Fruit fly (Drosophila melanogaster) whole organism, embryonic: ENCODE results near the gene CG34307.

Experiments used
- Ada2b ChIP-seq: fragments of 200-800 bp; sonication (Bioruptor generic); IDR thresholded peaks from 2 replicates; pipeline ENCODE4 v1.3.6; 2022; ENCODE audit warnings: missing biosample characterization, missing genetic modification characterization
- CG12155 ChIP-seq: fragments of 200-800 bp; sonication (Bioruptor generic); optimal IDR thresholded peaks from 3 replicates; lab custom pipeline; 2016; ENCODE audit warnings: missing biosample characterization, missing genetic modification characterization
- CG12942 ChIP-seq: fragments of 200-800 bp; sonication (Bioruptor generic); optimal IDR thresholded peaks from 3 replicates; lab custom pipeline; 2016; ENCODE audit warnings: missing biosample characterization, missing genetic modification characterization
- CG13123 ChIP-seq: fragments of 200-800 bp; sonication (Bioruptor generic); optimal IDR thresholded peaks from 2 replicates; lab custom pipeline; 2016; ENCODE audit warnings: missing biosample characterization, missing genetic modification characterization
- CG16813 ChIP-seq: fragments of 200-800 bp; sonication (Bioruptor generic); IDR thresholded peaks from 3 replicates; pipeline ENCODE4 v1.3.6; 2022; ENCODE audit warnings: missing biosample characterization, missing genetic modification characterization; ENCODE audit not compliant: partially characterized antibody
- CG17359 ChIP-seq: fragments of 200-800 bp; sonication (Bioruptor generic); optimal IDR thresholded peaks from 3 replicates; lab custom pipeline; 2018; ENCODE audit warnings: missing biosample characterization, mild to moderate bottlenecking, missing genetic modification characterization, moderate library complexity
- CG17829 ChIP-seq: fragments of 200-800 bp; optimal IDR thresholded peaks from 2 replicates; lab custom pipeline; 2019; ENCODE audit warnings: missing biosample characterization, mild to moderate bottlenecking, missing genetic modification characterization, moderate library complexity
- CG30020 ChIP-seq: fragments of 200-800 bp; optimal IDR thresholded peaks from 2 replicates; lab custom pipeline; 2019; ENCODE audit warnings: missing biosample characterization, mild to moderate bottlenecking, missing genetic modification characterization, moderate library complexity
- CG3995 ChIP-seq: fragments of 200-800 bp; sonication (Bioruptor generic); optimal IDR thresholded peaks from 3 replicates; lab custom pipeline; 2016; ENCODE audit warnings: missing biosample characterization, missing genetic modification characterization
- CG43689 ChIP-seq: fragments of 200-800 bp; sonication (Bioruptor generic); IDR thresholded peaks from 2 replicates; pipeline ENCODE4 v1.3.6; 2022; ENCODE audit warnings: missing biosample characterization, missing genetic modification characterization
- CG4854 ChIP-seq: fragments of 200-800 bp; sonication (Bioruptor generic); optimal IDR thresholded peaks from 2 replicates; lab custom pipeline; 2016; ENCODE audit warnings: missing biosample characterization, missing genetic modification characterization, inconsistent platforms
- CG5180 ChIP-seq: fragments of 200-800 bp; sonication (Bioruptor generic); optimal IDR thresholded peaks from 3 replicates; lab custom pipeline; 2017; ENCODE audit warnings: missing biosample characterization, missing genetic modification characterization, mild to moderate bottlenecking, moderate library complexity, missing genetic modification reagents
- CG5953 ChIP-seq: fragments of 200-800 bp; sonication (Bioruptor generic); IDR thresholded peaks from 2 replicates; pipeline ENCODE4 v1.3.6; 2022; ENCODE audit warnings: missing biosample characterization, missing genetic modification characterization
- CG6689 ChIP-seq: fragments of 200-800 bp; sonication (Bioruptor generic); IDR thresholded peaks from 2 replicates; pipeline ENCODE4 v1.3.6; 2022; ENCODE audit warnings: missing biosample characterization, missing genetic modification characterization
- CG8478 ChIP-seq: fragments of >200 bp; optimal IDR thresholded peaks from 2 replicates; lab custom pipeline; 2018
- Chrac-16 ChIP-seq: fragments of 200-800 bp; sonication (Bioruptor generic); optimal IDR thresholded peaks from 3 replicates; lab custom pipeline; 2016; ENCODE audit warnings: missing biosample characterization, missing genetic modification characterization
- CoRest ChIP-seq: fragments of 200-800 bp; sonication (Bioruptor generic); optimal IDR thresholded peaks from 3 replicates; lab custom pipeline; 2018; ENCODE audit warnings: missing biosample characterization, mild to moderate bottlenecking, missing genetic modification characterization, moderate library complexity
- Dip3 ChIP-seq: fragments of 200-800 bp; sonication (Bioruptor generic); optimal IDR thresholded peaks from 3 replicates; lab custom pipeline; 2016; ENCODE audit warnings: missing biosample characterization, missing genetic modification characterization
- Dll ChIP-seq: fragments of 200-800 bp; sonication (Bioruptor generic); IDR thresholded peaks from 4 replicates; pipeline ENCODE4 v1.3.6; 2022; ENCODE audit warnings: missing biosample characterization, missing genetic modification characterization; ENCODE audit not compliant: partially characterized antibody
- HLH3B ChIP-seq: fragments of 200-800 bp; sonication (Bioruptor generic); IDR thresholded peaks from 2 replicates; pipeline ENCODE4 v1.3.6; 2022; ENCODE audit warnings: missing biosample characterization, missing genetic modification characterization
- Hmr ChIP-seq: fragments of 200-800 bp; sonication (Bioruptor generic); optimal IDR thresholded peaks from 3 replicates; lab custom pipeline; 2017; ENCODE audit warnings: mild to moderate bottlenecking, missing biosample characterization, missing genetic modification reagents, missing genetic modification characterization
- Lhr ChIP-seq: fragments of 200-800 bp; sonication (Bioruptor generic); optimal IDR thresholded peaks from 3 replicates; lab custom pipeline; 2017; ENCODE audit warnings: mild to moderate bottlenecking, missing biosample characterization, missing genetic modification reagents, missing genetic modification characterization
- Mes4 ChIP-seq: fragments of 200-800 bp; sonication (Bioruptor generic); optimal IDR thresholded peaks from 2 replicates; lab custom pipeline; 2016; ENCODE audit warnings: missing biosample characterization, missing genetic modification characterization
- Poxn ChIP-seq: fragments of 200-800 bp; sonication (Bioruptor generic); IDR thresholded peaks from 2 replicates; pipeline ENCODE4 v1.3.6; 2022; ENCODE audit warnings: missing biosample characterization, missing genetic modification characterization
- ap ChIP-seq: fragments of 200-800 bp; sonication (Bioruptor generic); IDR thresholded peaks from 2 replicates; pipeline ENCODE4 v1.3.6; 2022; ENCODE audit warnings: missing biosample characterization, missing genetic modification characterization
- cato ChIP-seq: fragments of 200-800 bp; sonication (Bioruptor generic); optimal IDR thresholded peaks from 2 replicates; lab custom pipeline; 2016; ENCODE audit warnings: missing biosample characterization, missing genetic modification characterization, borderline replicate concordance
- chn ChIP-seq: fragments of 200-800 bp; sonication (Bioruptor generic); optimal IDR thresholded peaks from 2 replicates; lab custom pipeline; 2016; ENCODE audit warnings: missing biosample characterization, missing genetic modification characterization
- dan ChIP-seq: fragments of 200-800 bp; sonication (Bioruptor generic); IDR thresholded peaks from 2 replicates; pipeline ENCODE4 v1.3.6; 2022; ENCODE audit warnings: missing biosample characterization, missing genetic modification characterization
- ems ChIP-seq: fragments of 200-800 bp; sonication (Bioruptor generic); optimal IDR thresholded peaks from 3 replicates; lab custom pipeline; 2016; ENCODE audit warnings: missing biosample characterization, missing genetic modification characterization
- eyg ChIP-seq: fragments of 200-800 bp; sonication (Bioruptor generic); optimal IDR thresholded peaks from 3 replicates; lab custom pipeline; 2016; ENCODE audit warnings: missing biosample characterization, missing genetic modification characterization
- ftz-f1 ChIP-seq: fragments of 200-800 bp; sonication (Bioruptor generic); optimal IDR thresholded peaks from 2 replicates; lab custom pipeline; 2016; ENCODE audit warnings: missing biosample characterization, missing genetic modification characterization
- fu2 ChIP-seq: fragments of 200-800 bp; sonication (Bioruptor generic); optimal IDR thresholded peaks from 2 replicates; lab custom pipeline; 2016; ENCODE audit warnings: missing biosample characterization, missing genetic modification characterization
- gce ChIP-seq: fragments of 200-800 bp; sonication (Bioruptor generic); IDR thresholded peaks from 3 replicates; pipeline ENCODE4 v1.3.6; 2022; ENCODE audit warnings: missing biosample characterization, missing genetic modification characterization
- gfzf ChIP-seq: fragments of 200-800 bp; sonication (Bioruptor generic); optimal IDR thresholded peaks from 2 replicates; lab custom pipeline; 2016; ENCODE audit warnings: missing biosample characterization, mild to moderate bottlenecking, missing genetic modification characterization, moderate library complexity
- grau ChIP-seq: fragments of 200-800 bp; optimal IDR thresholded peaks from 3 replicates; lab custom pipeline; 2019; ENCODE audit warnings: missing biosample characterization, mild to moderate bottlenecking, missing genetic modification characterization, moderate library complexity
- gro ChIP-seq: fragments of 200-800 bp; sonication (Bioruptor generic); optimal IDR thresholded peaks from 2 replicates; lab custom pipeline; 2016; ENCODE audit warnings: missing biosample characterization, missing genetic modification characterization
- nau ChIP-seq: fragments of 200-800 bp; sonication (Bioruptor generic); optimal IDR thresholded peaks from 3 replicates; lab custom pipeline; 2017; ENCODE audit warnings: missing biosample characterization, mild to moderate bottlenecking, missing genetic modification characterization, missing genetic modification reagents
- pfk ChIP-seq: fragments of 200-800 bp; sonication (Bioruptor generic); optimal IDR thresholded peaks from 2 replicates; lab custom pipeline; 2018; ENCODE audit warnings: missing biosample characterization, mild to moderate bottlenecking, missing genetic modification characterization, moderate library complexity
- scrt ChIP-seq: fragments of 200-800 bp; sonication (Bioruptor generic); optimal IDR thresholded peaks from 2 replicates; lab custom pipeline; 2018; ENCODE audit warnings: missing biosample characterization, mild to moderate bottlenecking, missing genetic modification characterization, moderate library complexity
- sima ChIP-seq: fragments of 200-800 bp; sonication (Bioruptor generic); optimal IDR thresholded peaks from 2 replicates; lab custom pipeline; 2016; ENCODE audit warnings: missing biosample characterization, missing genetic modification characterization
- sob ChIP-seq: fragments of 200-800 bp; sonication (Bioruptor generic); IDR thresholded peaks from 2 replicates; pipeline ENCODE4 v1.3.6; 2022; ENCODE audit warnings: missing biosample characterization, missing genetic modification characterization
- tup ChIP-seq: fragments of 200-800 bp; sonication (Bioruptor generic); optimal IDR thresholded peaks from 2 replicates; lab custom pipeline; 2016; ENCODE audit warnings: missing biosample characterization, mild to moderate bottlenecking, missing genetic modification characterization, moderate library complexity
- vnd ChIP-seq: fragments of 200-800 bp; sonication (Bioruptor generic); IDR thresholded peaks from 3 replicates; pipeline ENCODE4 v1.3.6; 2022; ENCODE audit warnings: missing biosample characterization, missing genetic modification characterization; ENCODE audit not compliant: partially characterized antibody
- wor ChIP-seq: fragments of 200-800 bp; sonication (Bioruptor generic); IDR thresholded peaks from 2 replicates; pipeline ENCODE4 v1.3.6; 2022; ENCODE audit warnings: missing biosample characterization, missing genetic modification characterization

Gene CG34307

DNA sequence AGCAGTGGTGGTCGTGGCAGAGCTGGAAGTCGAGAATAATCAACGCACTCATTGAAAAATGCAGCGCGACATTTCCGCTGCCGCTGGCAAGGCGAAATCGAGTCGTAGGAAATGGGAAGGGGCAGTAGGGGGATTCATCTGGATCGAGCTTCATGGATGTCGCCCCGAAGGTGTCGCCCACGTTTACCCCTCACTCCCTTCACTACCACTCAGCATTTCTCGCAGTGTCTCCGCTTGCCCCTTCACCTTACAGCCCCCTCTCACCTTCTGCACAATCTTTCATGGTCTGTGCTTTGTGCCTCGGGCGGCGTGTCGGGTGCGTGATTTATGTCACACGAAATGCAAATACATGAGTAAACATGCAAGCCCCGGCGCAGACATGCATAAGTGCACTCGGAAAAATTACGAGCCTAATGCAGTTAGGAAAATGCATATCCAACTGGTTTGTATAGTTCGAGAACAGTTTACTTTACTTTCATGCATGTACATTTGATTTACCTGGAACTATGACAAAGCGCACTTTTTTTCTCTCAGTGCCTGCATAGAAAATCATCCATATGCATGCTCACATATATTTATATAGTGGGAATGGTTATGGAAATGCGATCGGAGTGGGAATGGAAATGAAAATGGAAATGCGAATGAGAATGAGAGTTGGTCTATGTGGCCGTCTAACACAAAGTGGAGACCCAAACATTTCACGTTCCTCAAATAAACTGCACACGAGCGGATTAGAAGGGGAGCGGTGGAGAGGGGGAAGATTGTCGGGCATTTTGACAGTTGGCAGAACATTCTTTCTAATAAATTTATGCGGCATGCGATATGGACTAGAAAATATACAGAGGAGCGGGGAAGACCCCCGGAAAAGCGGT, 47.8 kb upstream of the CG34307 start (continued):
- TF ChIP-seq CG6689 (GFP tag; lab: Robert Waterston, UW) (peak; percentile 92), chn (GFP tag; lab: Kevin White, UChicago) (peak; percentile 93), CoRest (tag; lab: Kevin White, UChicago) (peak; percentile 92), ems (peak; percentile 88)

- TF ChIP-seq CG4854 (GFP tag; lab: Kevin White, UChicago) (peak; percentile 66), CG17829 (tag; lab: Kevin White, UChicago) (peak; percentile 91), CG30020 (tag; lab: Kevin White, UChicago) (peak; percentile 63), sima (GFP tag; lab: Kevin White, UChicago) (peak; percentile 9), Mes4 (peak; percentile 81), Hmr (GFP tag; lab: Kevin White, UChicago) (no peak), ftz-f1 (GFP tag; lab: Kevin White, UChicago) (no peak), CG43689 (GFP tag; lab: Robert Waterston, UW) (no peak), Ada2b (GFP tag; lab: Robert Waterston, UW) (0 out of 2 replicates have a peak, but pooled peaks have one; percentile 29), CG12942 (GFP tag; lab: Kevin White, UChicago) (peak; percentile 57), CG17359 (tag; lab: Kevin White, UChicago) (peak; percentile 83), gfzf (GFP tag; lab: Kevin White, UChicago) (no peak), Dll (GFP tag; lab: Robert Waterston, UW) (no peak), grau (tag; lab: Kevin White, UChicago) (peak; percentile 84), sob (GFP tag; lab: Robert Waterston, UW) (no peak; the same call in 1 of the 2 replicates), cato (GFP tag; lab: Kevin White, UChicago) (peak; percentile 70), CG3995 (GFP tag; lab: Kevin White, UChicago) (no peak), gro (GFP tag; lab: Kevin White, UChicago) (no peak), eyg (GFP tag; lab: Kevin White, UChicago) (no peak), Poxn (GFP tag; lab: Robert Waterston, UW) (no peak), CG5953 (GFP tag; lab: Robert Waterston, UW) (peak; percentile 47; the same call in 1 of the 2 replicates), CG5180 (GFP tag; lab: Kevin White, UChicago) (peak; percentile 71), wor (GFP tag; lab: Robert Waterston, UW) (peak; percentile 71), gce (GFP tag; lab: Robert Waterston, UW) (0 out of 3 replicates have a peak, but pooled peaks have one; percentile 6), Lhr (GFP tag; lab: Kevin White, UChicago) (peak; percentile 71), CG12155 (GFP tag; lab: Kevin White, UChicago) (peak; percentile 34), nau (GFP tag; lab: Kevin White, UChicago) (peak; percentile 72), ems (peak; percentile 74), CG13123 (GFP tag; lab: Kevin White, UChicago) (peak; percentile 47), HLH3B (GFP tag; lab: Robert Waterston, UW) (peak; percentile 69), fu2 (GFP tag; lab: Kevin White, UChicago) (no peak), tup (no peak), dan (GFP tag; lab: Robert Waterston, UW) (peak; percentile 34; the same call in 1 of the 2 replicates), Dip3 (GFP tag; lab: Kevin White, UChicago) (no peak), CG8478 (lab: Kevin White, UChicago) (no peak), CG16813 (GFP tag; lab: Robert Waterston, UW) (no peak), pfk (no peak), vnd (GFP tag; lab: Robert Waterston, UW) (no peak), ap (GFP tag; lab: Robert Waterston, UW) (peak; percentile 65), Chrac-16 (GFP tag; lab: Kevin White, UChicago) (peak; percentile 65), scrt (GFP tag; lab: Kevin White, UChicago) (peak; percentile 20)
Measured at dm6 chr3R:11850917-11851897, 46.2 kb upstream of the CG34307 start.
